Fruit fly (Drosophila melanogaster): ENCODE measurements around the gene Lgr3.

Gene Lgr3

DNA sequence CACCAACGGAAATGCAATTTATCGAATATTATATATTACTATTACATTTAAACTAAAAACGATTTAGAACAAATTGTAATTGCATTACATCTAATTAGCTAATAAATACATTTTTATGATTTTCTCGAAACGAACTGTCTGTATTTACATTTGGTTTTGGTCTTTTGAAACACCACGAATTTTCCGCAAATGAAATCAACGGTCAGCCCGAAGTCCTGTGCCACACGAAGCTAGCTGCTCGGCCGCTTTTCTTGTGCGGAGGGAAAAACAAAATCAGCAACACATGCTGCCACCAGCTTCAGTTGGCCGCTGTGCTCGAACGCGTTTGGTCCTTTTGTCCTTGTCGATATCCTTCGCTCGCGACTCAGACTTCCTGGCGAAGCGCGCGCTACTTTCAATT is at the start of gene Lgr3:
Gene Lgr3, plus strand, starts transcription at position 301 of the 400 bp plus-strand sequence.
- TF ChIP-seq h (optimal IDR thresholded peaks at IDR 0.05) (no peak), ttk (optimal IDR thresholded peaks at IDR 0.05) (no peak), Sin3A (optimal IDR thresholded peaks at IDR 0.05) (no peak), Myc (optimal IDR thresholded peaks at IDR 0.05) (no peak), insv (optimal IDR thresholded peaks at IDR 0.05) (no peak), psq (optimal IDR thresholded peaks at IDR 0.05) (no peak)

DNA sequence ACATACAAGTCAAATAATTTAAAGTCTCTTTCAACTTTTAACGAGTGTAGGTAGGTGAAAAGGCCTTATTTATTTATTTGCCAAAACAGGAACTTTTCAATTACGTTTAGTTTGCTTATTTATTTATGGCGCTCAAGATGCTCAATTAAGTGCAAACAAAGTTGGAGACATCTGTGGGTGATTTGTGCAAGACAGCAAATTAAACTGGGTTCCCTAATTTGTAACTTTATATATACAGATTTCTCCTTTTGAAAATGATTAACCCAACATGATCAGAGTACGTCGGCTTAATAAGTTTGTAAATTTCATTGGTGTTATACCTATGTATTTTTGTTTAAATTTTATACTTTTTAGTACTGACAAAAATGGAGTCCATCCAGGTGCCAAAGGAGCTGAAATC is 47.5 kb upstream of the Lgr3 start, which contains the start of gene CG5071:
Gene CG5071, plus strand, starts transcription at position 301 of the 400 bp plus-strand sequence.
- TF ChIP-seq Sin3A (optimal IDR thresholded peaks at IDR 0.05) = no peak
- no peak for TF ChIP-seq ttk (optimal IDR thresholded peaks at IDR 0.05)

DNA sequence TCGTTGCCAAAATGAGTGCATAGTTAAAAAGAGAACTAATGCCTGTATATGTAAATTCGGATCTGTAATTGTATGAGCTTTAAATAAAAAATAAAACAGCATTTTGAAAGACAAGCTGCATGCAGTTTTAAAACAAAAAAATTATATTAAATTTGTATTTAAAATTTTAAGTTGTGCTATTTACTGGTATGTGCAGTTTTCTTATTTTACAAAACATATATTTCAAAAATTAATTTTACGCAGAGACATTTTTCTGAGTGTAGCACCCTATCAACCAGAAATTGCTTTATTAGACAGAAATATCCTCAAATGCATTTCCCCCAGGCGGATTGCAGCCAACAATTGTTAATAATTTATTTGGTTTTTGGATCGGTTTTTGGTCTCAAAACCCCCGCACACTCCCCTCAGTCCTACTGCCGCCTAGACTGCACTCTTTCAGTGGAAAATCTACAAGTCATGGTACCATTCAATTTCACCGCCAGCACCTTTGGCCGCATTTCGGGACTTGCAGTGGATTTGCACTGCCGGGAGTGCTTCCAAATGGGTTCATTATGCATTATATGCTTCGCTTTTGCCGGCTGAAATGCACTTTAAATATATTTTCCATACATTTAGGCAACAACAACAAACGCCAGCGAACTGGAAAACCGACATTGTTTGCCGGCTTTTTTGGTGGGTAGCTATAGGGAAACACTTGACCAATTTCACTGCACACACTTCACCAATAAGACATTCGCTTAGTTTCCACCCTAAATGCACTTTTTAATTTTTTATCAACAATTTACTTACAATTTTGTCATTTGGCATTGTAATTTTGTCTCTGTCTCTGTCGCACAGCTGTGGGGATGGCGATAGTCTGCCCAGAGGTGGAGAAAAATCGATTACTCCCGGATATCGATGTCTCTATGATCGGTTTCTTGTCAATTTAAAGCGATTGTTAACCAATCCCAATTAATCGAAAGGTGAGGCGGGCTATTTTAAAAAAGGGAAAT is 41.5 kb upstream of the Lgr3 start, which contains the start of gene Npl4:
Gene Npl4, minus strand, starts transcription at position 863 of the 992 bp plus-strand sequence.
- no peak for TF ChIP-seq Sin3A (optimal IDR thresholded peaks at IDR 0.05)
- no peak for TF ChIP-seq Myc (optimal IDR thresholded peaks at IDR 0.05)
- TF ChIP-seq ttk (optimal IDR thresholded peaks at IDR 0.05) = no peak
- TF ChIP-seq psq (optimal IDR thresholded peaks at IDR 0.05) = no peak
- no peak for TF ChIP-seq h (optimal IDR thresholded peaks at IDR 0.05)
- no peak for TF ChIP-seq insv (optimal IDR thresholded peaks at IDR 0.05)

DNA sequence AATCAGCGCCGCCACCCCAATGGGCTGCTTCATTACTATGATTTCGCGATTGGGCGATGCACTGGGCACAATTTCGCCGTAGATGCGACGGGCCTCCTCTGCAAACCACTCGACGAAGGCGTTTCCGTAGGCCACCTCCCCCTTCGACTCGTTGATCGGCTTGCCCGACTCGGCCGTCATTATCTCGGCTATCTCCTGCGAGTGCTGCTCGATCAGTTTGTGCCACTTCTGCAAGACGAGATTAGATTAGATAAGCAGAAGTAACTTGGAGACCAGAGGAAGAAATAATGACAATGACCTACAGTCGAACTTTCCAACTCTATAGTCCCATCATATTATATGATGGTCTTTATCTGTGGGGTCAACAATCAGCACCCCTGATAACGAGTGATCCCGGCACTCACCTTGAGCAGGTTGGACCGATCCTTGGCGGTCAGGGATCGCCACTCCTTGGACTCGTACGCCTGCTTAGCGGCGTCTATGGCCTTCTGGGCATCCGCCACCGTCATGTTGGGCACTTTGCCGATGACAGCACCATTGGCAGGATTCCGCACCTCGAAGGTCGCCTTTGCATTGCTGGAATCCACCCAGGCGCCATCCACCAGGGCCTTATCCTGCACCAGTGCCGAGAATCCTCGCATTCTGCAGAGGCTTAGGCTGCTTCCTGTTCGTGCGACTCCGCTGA is 39.5 kb upstream of the Lgr3 start:
- TF ChIP-seq insv (optimal IDR thresholded peaks at IDR 0.05) = no peak
- TF ChIP-seq h (optimal IDR thresholded peaks at IDR 0.05) = no peak
- TF ChIP-seq Sin3A (optimal IDR thresholded peaks at IDR 0.05) = no peak
- no peak for TF ChIP-seq ttk (optimal IDR thresholded peaks at IDR 0.05)
- TF ChIP-seq Myc (optimal IDR thresholded peaks at IDR 0.05) = no peak
- no peak for TF ChIP-seq psq (optimal IDR thresholded peaks at IDR 0.05)

DNA sequence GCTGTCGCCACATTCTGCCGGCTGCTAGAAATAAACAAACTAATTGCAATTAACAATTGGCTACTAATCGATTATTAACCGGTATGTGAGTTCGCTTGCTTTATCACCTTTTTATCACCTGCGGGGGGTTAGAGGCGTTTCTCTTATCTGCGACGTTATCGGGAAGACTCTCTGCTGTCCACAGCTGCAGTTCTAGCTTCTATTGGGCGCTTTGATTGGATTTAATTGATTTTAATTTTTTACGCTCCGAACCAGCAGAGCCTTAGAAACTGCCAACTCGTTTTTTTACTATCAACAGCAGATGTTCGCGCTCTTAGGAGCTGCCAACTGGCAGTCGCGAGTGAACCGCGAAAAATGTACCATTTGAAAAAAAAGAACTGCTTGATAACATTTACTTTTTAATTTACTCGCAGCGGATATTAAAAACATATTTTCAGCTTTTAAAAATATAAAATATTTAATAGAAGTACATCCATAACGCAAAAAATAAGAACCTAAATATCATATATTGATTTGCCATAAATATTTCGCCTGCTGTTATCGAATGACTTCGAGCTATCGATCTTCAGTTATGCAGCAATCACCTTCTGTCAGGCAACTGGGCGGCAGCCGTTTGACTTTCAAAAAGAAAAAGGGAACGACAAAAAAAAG is 38.9 kb upstream of the Lgr3 start, which contains the start of gene Ssadh:
Gene Ssadh, minus strand, starts transcription at position 300 of the 651 bp plus-strand sequence.
- TF ChIP-seq Sin3A (optimal IDR thresholded peaks at IDR 0.05) (no peak), Myc (optimal IDR thresholded peaks at IDR 0.05) (no peak), insv (optimal IDR thresholded peaks at IDR 0.05) (no peak), psq (optimal IDR thresholded peaks at IDR 0.05) (no peak), ttk (optimal IDR thresholded peaks at IDR 0.05) (no peak), h (optimal IDR thresholded peaks at IDR 0.05) (no peak)

DNA sequence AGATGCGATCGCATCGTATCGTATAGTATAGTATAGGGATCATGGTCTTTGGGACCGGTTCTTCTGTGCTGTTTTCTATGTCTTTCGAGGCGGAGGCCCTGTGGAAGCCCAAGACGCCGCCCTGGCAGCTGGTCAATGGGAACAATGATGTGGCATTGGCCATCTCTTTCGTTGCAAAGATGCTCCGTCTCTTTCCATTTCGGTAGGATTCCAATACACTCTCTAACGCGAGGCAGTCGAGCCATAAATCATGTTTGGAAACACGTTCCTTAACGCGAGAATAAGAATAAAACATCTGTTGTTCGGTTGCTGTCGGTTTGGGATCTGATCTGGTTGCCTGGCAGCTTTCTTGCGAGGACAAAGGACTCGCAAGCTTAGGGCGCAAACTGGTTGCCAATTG is 37.0 kb upstream of the Lgr3 start:
- TF ChIP-seq psq (optimal IDR thresholded peaks at IDR 0.05) = no peak
- no peak for TF ChIP-seq Myc (optimal IDR thresholded peaks at IDR 0.05)
- TF ChIP-seq Sin3A (optimal IDR thresholded peaks at IDR 0.05) = no peak
- no peak for TF ChIP-seq h (optimal IDR thresholded peaks at IDR 0.05)
- TF ChIP-seq ttk (optimal IDR thresholded peaks at IDR 0.05) = no peak
- no peak for TF ChIP-seq insv (optimal IDR thresholded peaks at IDR 0.05)

DNA sequence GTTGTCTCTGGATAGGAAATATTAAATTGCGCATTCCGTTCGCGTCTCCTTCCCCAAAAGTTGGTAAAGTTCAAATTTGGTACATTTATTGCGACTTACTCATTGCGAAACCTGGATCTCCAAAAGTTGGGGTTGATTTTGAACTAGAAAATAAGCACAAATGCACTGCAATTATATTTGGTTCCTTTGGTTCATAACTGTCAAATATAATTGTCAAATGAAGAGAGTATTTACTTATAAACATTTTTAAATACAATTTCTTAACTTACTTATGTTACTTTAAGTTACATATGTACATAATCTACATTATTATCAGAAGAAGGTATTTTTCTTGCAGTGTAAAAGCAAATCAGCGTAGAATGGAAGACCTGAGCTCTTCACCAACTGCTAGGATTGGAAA is 35.1 kb upstream of the Lgr3 start:
- TF ChIP-seq psq (optimal IDR thresholded peaks at IDR 0.05) = no peak
- TF ChIP-seq Myc (optimal IDR thresholded peaks at IDR 0.05) = no peak
- no peak for TF ChIP-seq ttk (optimal IDR thresholded peaks at IDR 0.05)
- no peak for TF ChIP-seq h (optimal IDR thresholded peaks at IDR 0.05)
- TF ChIP-seq Sin3A (optimal IDR thresholded peaks at IDR 0.05) = no peak
- no peak for TF ChIP-seq insv (optimal IDR thresholded peaks at IDR 0.05)

DNA sequence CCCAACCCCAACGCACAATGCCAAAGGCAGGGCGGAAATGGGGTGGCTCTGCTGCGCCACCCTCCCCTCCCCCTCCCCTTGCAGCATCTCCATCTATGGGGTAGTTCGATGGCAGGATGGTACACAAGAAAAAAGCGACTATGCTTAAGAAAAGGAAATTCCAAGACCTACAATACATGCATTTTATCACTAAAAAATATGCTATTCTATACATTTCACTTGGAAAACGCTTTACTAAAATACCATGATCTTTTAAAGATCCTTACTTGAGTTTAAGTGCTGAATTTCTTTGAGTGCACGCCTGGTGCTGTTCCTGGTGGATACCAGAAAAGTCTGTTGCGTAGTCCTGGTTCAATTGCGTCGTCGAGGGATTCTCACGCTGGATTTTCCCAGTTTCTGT is 34.5 kb upstream of the Lgr3 start:
- TF ChIP-seq psq (optimal IDR thresholded peaks at IDR 0.05) = no peak
- no peak for TF ChIP-seq h (optimal IDR thresholded peaks at IDR 0.05)
- no peak for TF ChIP-seq Myc (optimal IDR thresholded peaks at IDR 0.05)
- TF ChIP-seq ttk (optimal IDR thresholded peaks at IDR 0.05) = no peak
- TF ChIP-seq insv (optimal IDR thresholded peaks at IDR 0.05) = no peak
- no peak for TF ChIP-seq Sin3A (optimal IDR thresholded peaks at IDR 0.05)

DNA sequence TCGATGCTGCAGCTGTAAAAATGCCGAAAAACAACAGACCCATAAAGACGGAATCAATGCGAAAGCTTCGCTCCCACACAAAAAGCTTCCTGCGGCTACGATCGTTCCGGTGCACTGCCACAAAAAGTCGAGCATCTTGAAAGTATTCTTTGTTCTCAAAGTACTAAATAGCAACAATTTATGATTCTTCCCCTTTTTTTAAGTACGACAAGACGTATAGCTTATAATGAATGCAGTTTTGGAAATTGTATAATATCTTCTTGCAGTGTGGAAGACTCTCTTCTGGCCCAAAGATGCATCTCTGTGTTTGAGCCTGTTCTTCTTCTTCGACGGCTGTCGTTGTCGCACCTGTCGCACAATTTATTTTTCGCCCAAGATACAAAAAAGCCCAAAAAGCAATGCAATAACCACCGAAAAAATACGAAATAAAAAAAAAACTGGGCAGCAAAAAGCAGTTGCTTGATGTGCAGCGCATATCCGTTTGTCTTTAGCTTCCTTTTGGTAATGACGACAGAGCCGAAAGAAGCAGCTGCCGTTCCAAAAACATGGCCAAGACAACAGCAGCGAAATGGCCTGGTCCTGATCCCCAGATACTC is 31.6 kb upstream of the Lgr3 start:
- TF ChIP-seq Myc (optimal IDR thresholded peaks at IDR 0.05) (no peak), ttk (optimal IDR thresholded peaks at IDR 0.05) (no peak), psq (optimal IDR thresholded peaks at IDR 0.05) (no peak)

DNA sequence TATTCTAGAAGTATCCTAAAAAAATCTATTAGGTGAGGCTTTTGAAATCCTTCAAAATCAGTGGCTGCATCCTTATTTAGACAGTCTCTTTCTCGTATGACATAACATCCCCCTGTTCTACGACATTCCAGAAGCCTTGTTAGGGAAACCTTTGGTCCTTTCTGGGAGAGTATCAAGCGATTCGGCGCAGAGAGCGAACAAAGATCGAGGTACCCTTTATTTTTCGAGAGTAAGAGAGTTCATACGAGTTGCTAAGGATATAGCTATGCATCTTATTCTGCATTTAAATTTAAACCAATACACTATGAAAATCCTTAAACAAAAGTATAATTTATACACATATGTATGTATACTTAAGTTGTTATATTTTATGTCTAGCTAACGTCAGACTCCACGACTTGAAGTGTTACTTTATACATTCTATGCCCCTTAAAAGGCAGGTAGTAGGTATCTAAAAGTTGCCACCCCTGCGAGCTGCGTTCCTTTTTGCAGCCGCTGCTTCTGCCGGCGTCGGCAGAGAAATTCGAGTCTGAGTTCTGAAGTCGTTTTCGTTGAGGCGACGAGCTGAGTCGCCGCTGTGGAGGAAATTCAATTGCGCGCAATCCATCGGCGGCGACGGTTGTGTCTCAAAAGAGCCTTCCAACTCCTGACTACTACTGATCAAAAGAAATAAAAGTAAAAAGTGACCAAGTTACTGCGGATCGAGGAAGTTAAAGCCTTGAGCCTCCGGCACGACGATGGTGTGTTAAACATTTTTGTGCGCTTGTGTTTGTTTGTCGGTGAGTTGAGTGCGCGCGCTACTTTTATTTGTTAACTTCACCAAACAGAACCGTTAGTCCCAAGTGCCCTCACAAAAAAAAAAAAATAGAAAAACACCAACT is 28.1 kb upstream of the Lgr3 start, which contains the start of gene jigr1:
Gene jigr1, plus strand, starts transcription at position 550 of the 881 bp plus-strand sequence.
- TF ChIP-seq psq (optimal IDR thresholded peaks at IDR 0.05) (no peak), h (optimal IDR thresholded peaks at IDR 0.05) (no peak), Sin3A (optimal IDR thresholded peaks at IDR 0.05) (no peak), insv (optimal IDR thresholded peaks at IDR 0.05) (no peak), ttk (optimal IDR thresholded peaks at IDR 0.05) (no peak), Myc (optimal IDR thresholded peaks at IDR 0.05) (no peak)

DNA sequence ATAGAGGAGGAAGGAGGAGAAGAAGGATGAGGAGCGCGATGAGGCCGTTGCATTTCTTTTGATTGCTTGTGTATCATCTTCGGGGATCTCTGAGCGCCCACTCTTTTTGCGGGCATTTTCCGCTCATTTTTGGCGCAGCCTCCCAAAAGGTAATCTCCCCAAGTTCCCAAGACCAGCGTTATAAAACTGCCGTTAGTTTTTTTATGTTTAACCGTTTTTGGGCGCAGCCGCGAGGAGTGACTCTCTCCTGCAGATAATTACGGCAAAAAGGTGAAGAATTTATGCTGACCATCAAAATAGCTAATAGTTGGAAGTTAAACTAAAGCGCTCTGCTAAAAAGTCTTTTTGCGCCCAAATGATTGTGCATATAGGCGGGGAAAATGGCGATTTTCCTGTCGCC is 27.2 kb upstream of the Lgr3 start:
- TF ChIP-seq insv (optimal IDR thresholded peaks at IDR 0.05) = no peak
- no peak for TF ChIP-seq ttk (optimal IDR thresholded peaks at IDR 0.05)
- TF ChIP-seq psq (optimal IDR thresholded peaks at IDR 0.05) = no peak
- no peak for TF ChIP-seq h (optimal IDR thresholded peaks at IDR 0.05)
- TF ChIP-seq Myc (optimal IDR thresholded peaks at IDR 0.05) = no peak
- TF ChIP-seq Sin3A (optimal IDR thresholded peaks at IDR 0.05) = no peak
